Worm (Caenorhabditis elegans): ENCODE measurements around the gene Y4C6B.4.

ce11 chrIV:5366567-5366966 lies 40.3 kb downstream of the Y4C6B.4 start, which contains the start of gene sand-1:
- no peak for TF ChIP-seq ztf-11 (tag; optimal IDR thresholded peaks at IDR 0.05)
- no peak for TF ChIP-seq fos-1 (tag; optimal IDR thresholded peaks at IDR 0.05)
- no peak for TF ChIP-seq lsy-2 (tag; optimal IDR thresholded peaks at IDR 0.05)
- TF ChIP-seq irx-1 (tag; optimal IDR thresholded peaks at IDR 0.05), result no peak
- TF ChIP-seq C04F5.9 (tag; optimal IDR thresholded peaks at IDR 0.05), result no peak
- no peak for TF ChIP-seq ceh-82 (tag; optimal IDR thresholded peaks at IDR 0.05)
- no peak for TF ChIP-seq lin-13 (GFP tag; optimal IDR thresholded peaks at IDR 0.05)
- no peak for TF ChIP-seq mep-1 (tag; optimal IDR thresholded peaks at IDR 0.05)
